Fruit fly (Drosophila melanogaster): ENCODE measurements around the gene CG3164.
A peak's percentile ranks its signal among the peaks of the same experiment; 100 is the strongest.

The CG3164 gene

DNA sequence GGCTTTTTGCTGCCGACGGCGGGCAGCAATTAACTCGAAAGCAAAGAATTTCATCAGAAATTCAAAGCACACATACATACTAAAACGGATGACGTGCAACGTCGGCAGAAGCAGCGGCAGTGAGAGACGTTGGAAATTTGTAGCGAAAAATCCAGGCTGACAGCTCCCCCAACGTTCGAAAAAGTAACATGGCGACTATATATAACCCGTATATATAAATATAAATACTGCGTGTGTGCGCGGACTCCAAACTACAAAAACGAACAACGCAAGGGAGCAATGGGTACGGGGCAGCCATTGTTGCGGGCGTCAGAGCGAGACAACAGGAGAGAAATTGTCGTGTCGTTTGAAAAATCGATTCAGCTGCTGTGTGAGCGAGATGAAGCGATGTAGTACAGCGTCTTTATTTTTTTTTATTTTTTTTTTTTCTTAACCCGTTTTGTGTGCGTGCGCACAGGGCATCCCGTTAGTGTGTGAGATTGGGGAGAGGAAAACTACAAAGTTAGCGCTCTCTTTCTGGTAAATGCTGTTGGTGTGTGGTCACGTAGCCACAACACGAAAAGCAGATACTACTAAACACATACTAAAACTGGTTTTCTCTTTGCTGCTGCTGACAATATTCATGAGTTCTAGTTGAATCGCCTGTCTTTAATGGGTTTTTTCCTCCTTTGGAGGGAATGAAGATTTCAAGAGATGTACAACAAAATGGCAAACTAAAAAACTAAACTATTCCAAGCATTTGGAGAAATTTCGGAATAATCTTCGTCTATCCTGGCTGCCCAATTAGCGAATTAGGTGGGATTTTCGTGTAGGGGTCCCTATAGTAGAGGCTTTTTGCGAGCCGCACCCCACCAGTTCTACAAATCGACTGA lies 30.2 kb upstream of the CG3164 start (continued):
- TF ChIP-seq gro (GFP tag; optimal IDR thresholded peaks at IDR 0.05) (peak; percentile 88), Mes4 (GFP tag; optimal IDR thresholded peaks at IDR 0.05) (peak; percentile 40), vvl (GFP tag; IDR thresholded peaks at IDR 0.05) (no peak), Fer1 (GFP tag; optimal IDR thresholded peaks at IDR 0.05) (peak; percentile 49), CG7271 (tag; optimal IDR thresholded peaks at IDR 0.05) (no peak), CG12236 (GFP tag; optimal IDR thresholded peaks at IDR 0.05) (no peak), CG11456 (GFP tag; IDR thresholded peaks at IDR 0.05) (no peak), Dad (GFP tag; optimal IDR thresholded peaks at IDR 0.05) (peak; percentile 12), MBD-R2 (GFP tag; IDR thresholded peaks at IDR 0.05) (no peak), salm (tag; optimal IDR thresholded peaks at IDR 0.05) (no peak), Rfx (GFP tag; IDR thresholded peaks at IDR 0.05) (no peak), CG2199 (GFP tag; IDR thresholded peaks at IDR 0.05) (no peak), CG11398 (GFP tag; optimal IDR thresholded peaks at IDR 0.05) (no peak), sisA (GFP tag; IDR thresholded peaks at IDR 0.05) (no peak), HLH54F (GFP tag; optimal IDR thresholded peaks at IDR 0.05) (no peak), Taf1 (GFP tag; IDR thresholded peaks at IDR 0.05) (no peak), CG4282 (GFP tag; optimal IDR thresholded peaks at IDR 0.05) (no peak), dati (GFP tag; IDR thresholded peaks at IDR 0.05) (no peak), Gug (GFP tag; IDR thresholded peaks at IDR 0.05) (no peak), jigr1 (GFP tag; IDR thresholded peaks at IDR 0.05) (no peak), CG8765 (GFP tag; IDR thresholded peaks at IDR 0.05) (no peak), dmrt11E (tag; optimal IDR thresholded peaks at IDR 0.05) (no peak), lola (GFP tag; optimal IDR thresholded peaks at IDR 0.05) (peak in 1 of 3 experiments; percentile 18), tup (GFP tag; optimal IDR thresholded peaks at IDR 0.05) (no peak), toy (GFP tag; IDR thresholded peaks at IDR 0.05) (no peak), Ada2b (GFP tag; IDR thresholded peaks at IDR 0.05) (no peak), Dll (GFP tag; IDR thresholded peaks at IDR 0.05; ENCODE audit: partially characterized antibody) (no peak), CG17328 (GFP tag; IDR thresholded peaks at IDR 0.05) (no peak), bcd (GFP tag; optimal IDR thresholded peaks at IDR 0.05) (peak; percentile 22), CG17912 (GFP tag; optimal IDR thresholded peaks at IDR 0.05) (peak; percentile 59), dysf (GFP tag; IDR thresholded peaks at IDR 0.05) (no peak), CG14014 (GFP tag; IDR thresholded peaks at IDR 0.05) (no peak), pan (optimal IDR thresholded peaks at IDR 0.05) (no peak), pan (GFP tag; optimal IDR thresholded peaks at IDR 0.05 in 1 of 2, IDR thresholded peaks at IDR 0.05 in 1 of 2) (no peak), CG12391 (tag; optimal IDR thresholded peaks at IDR 0.05) (peak; percentile 36), cad (GFP tag; optimal IDR thresholded peaks at IDR 0.05) (no peak), Camta (GFP tag; optimal IDR thresholded peaks at IDR 0.05) (peak; percentile 14), Pdp1 (GFP tag; optimal IDR thresholded peaks at IDR 0.05) (peak; percentile 9 to 47), br (optimal IDR thresholded peaks at IDR 0.05) (no peak), gsb-n (tag; optimal IDR thresholded peaks at IDR 0.05) (peak; percentile 5), Antp (GFP tag; optimal IDR thresholded peaks at IDR 0.05) (no peak), Vsx1 (GFP tag; optimal IDR thresholded peaks at IDR 0.05) (no peak), ase (GFP tag; IDR thresholded peaks at IDR 0.05) (no peak), stc (GFP tag; IDR thresholded peaks at IDR 0.05) (no peak), sqz (GFP tag; optimal IDR thresholded peaks at IDR 0.05) (peak; percentile 100), Chrac-16 (GFP tag; optimal IDR thresholded peaks at IDR 0.05) (no peak), gsb (GFP tag; IDR thresholded peaks at IDR 0.05) (no peak), CG32767 (GFP tag; IDR thresholded peaks at IDR 0.05) (no peak), C15 (GFP tag; IDR thresholded peaks at IDR 0.05) (no peak), CG31441 (GFP tag; IDR thresholded peaks at IDR 0.05) (no peak), CG16779 (GFP tag; IDR thresholded peaks at IDR 0.05) (no peak), ewg (GFP tag; optimal IDR thresholded peaks at IDR 0.05) (peak; percentile 96)

Data from whole organism, embryonic.